Worm (Caenorhabditis elegans): ENCODE measurements around the gene CD4.11.

Gene CD4.11

ce11 chrV:5587042-5587441 lies 2.1 kb downstream of the CD4.11 start:
- TF ChIP-seq lsy-12 (tag; optimal IDR thresholded peaks at IDR 0.05) (no peak), elt-2 (tag; optimal IDR thresholded peaks at IDR 0.05) (no peak), lin-15B (tag; optimal IDR thresholded peaks at IDR 0.05) (no peak), snpc-4 (tag; optimal IDR thresholded peaks at IDR 0.05) (peak; percentile 96), nhr-76 (tag; optimal IDR thresholded peaks at IDR 0.05) (no peak), nhr-12 (tag; optimal IDR thresholded peaks at IDR 0.05) (no peak), egl-5 (tag; optimal IDR thresholded peaks at IDR 0.05) (no peak), nhr-25 (tag; optimal IDR thresholded peaks at IDR 0.05) (peak; percentile 41), eor-1 (tag; optimal IDR thresholded peaks at IDR 0.05) (no peak), tbx-2 (tag; optimal IDR thresholded peaks at IDR 0.05) (no peak), hmg-11 (tag; optimal IDR thresholded peaks at IDR 0.05) (peak; percentile 2)

- no peak for TF ChIP-seq skn-1 (tag; optimal IDR thresholded peaks at IDR 0.05)
- no peak for TF ChIP-seq nhr-76 (tag; optimal IDR thresholded peaks at IDR 0.05)
- TF ChIP-seq unc-62 (GFP tag; optimal IDR thresholded peaks at IDR 0.05) = no peak
Measured at ce11 chrV:5587955-5588354, 3.0 kb downstream of the CD4.11 start.

- TF ChIP-seq nhr-43 (tag; optimal IDR thresholded peaks at IDR 0.05; ENCODE audit: poor library complexity, severe bottlenecking) (peak; percentile 1), nhr-11 (tag; optimal IDR thresholded peaks at IDR 0.05) (no peak)
Measured at ce11 chrV:5591887-5592286, 7.0 kb downstream of the CD4.11 start.

ce11 chrV:5592323-5592722 lies 7.4 kb downstream of the CD4.11 start, which contains the start of gene vps-37:
Gene vps-37 (plus strand): TSS chrV:5592700.
- peak; percentile 79 for TF ChIP-seq nfya-1 (tag; optimal IDR thresholded peaks at IDR 0.05; ENCODE audit: insufficient read depth)
- no peak for TF ChIP-seq fkh-10 (GFP tag; optimal IDR thresholded peaks at IDR 0.05)
- no peak for TF ChIP-seq nhr-237 (tag; optimal IDR thresholded peaks at IDR 0.05)
- TF ChIP-seq nhr-25 (tag; optimal IDR thresholded peaks at IDR 0.05) = peak; percentile 31
- peak; percentile 54 for TF ChIP-seq sea-2 (GFP tag; optimal IDR thresholded peaks at IDR 0.05)
- peak; percentile 79 for TF ChIP-seq snpc-4 (tag; optimal IDR thresholded peaks at IDR 0.05)
- TF ChIP-seq R02D3.7 (tag; optimal IDR thresholded peaks at IDR 0.05) = peak; percentile 6
- peak; percentile 37 for TF ChIP-seq elt-2 (tag; optimal IDR thresholded peaks at IDR 0.05)
- TF ChIP-seq nhr-77 (tag; optimal IDR thresholded peaks at IDR 0.05) = no peak
- TF ChIP-seq nhr-43 (tag; optimal IDR thresholded peaks at IDR 0.05; ENCODE audit: poor library complexity, severe bottlenecking) = peak; percentile 54
- TF ChIP-seq ceh-82 (tag; optimal IDR thresholded peaks at IDR 0.05) = no peak
- peak; percentile 74 for TF ChIP-seq hmg-11 (tag; optimal IDR thresholded peaks at IDR 0.05)
- peak; percentile 78 for TF ChIP-seq lin-15B (tag; optimal IDR thresholded peaks at IDR 0.05)
- peak; percentile 87 for TF ChIP-seq nhr-23 (tag; optimal IDR thresholded peaks at IDR 0.05)
- peak in 1 of 2 experiments; percentile 28 for TF ChIP-seq eor-1 (tag; optimal IDR thresholded peaks at IDR 0.05)
- TF ChIP-seq pha-4 (tag; optimal IDR thresholded peaks at IDR 0.05) = peak; percentile 90
- peak; percentile 13 for TF ChIP-seq pqm-1 (tag; optimal IDR thresholded peaks at IDR 0.05)
- peak; percentile 66 for TF ChIP-seq ceh-28 (tag; optimal IDR thresholded peaks at IDR 0.05)
- no peak for TF ChIP-seq mdl-1 (tag; optimal IDR thresholded peaks at IDR 0.05)
- no peak for TF ChIP-seq tbx-2 (tag; optimal IDR thresholded peaks at IDR 0.05)

ce11 chrV:5593406-5593805 lies 8.5 kb downstream of the CD4.11 start, which contains the start of gene mrpl-48:
Gene mrpl-48 (plus strand): TSS chrV:5593706.
- TF ChIP-seq nhr-67 (tag; optimal IDR thresholded peaks at IDR 0.05) = no peak
- TF ChIP-seq egl-5 (tag; optimal IDR thresholded peaks at IDR 0.05) = no peak
- TF ChIP-seq nhr-237 (tag; optimal IDR thresholded peaks at IDR 0.05) = no peak
- TF ChIP-seq hmg-11 (tag; optimal IDR thresholded peaks at IDR 0.05) = no peak
- TF ChIP-seq ceh-82 (tag; optimal IDR thresholded peaks at IDR 0.05) = no peak
- peak; percentile 28 for TF ChIP-seq ama-1 (optimal IDR thresholded peaks at IDR 0.05)
- no peak for TF ChIP-seq nhr-12 (tag; optimal IDR thresholded peaks at IDR 0.05)

DNA sequence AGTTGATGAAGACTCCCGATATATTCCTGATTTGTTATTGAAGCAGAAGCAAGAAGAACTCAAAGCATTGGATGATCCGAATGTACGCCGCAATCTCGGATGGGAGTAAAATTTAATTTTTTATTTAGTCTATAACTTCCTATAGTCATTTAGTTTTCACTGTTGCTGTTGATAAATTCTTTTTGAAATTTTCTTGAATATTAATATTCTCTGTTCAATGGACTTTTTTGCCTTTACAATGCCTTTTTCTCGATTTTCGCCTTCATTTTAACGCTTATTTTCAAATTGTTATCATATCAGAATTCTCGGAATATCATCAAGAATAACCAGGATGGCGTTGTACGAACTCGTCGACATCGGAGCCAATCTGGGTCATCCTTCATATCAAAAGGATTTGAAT lies 9.4 kb downstream of the CD4.11 start, which contains the start of gene crn-2:
Gene crn-2 (plus strand): TSS at position 301 of the 400 bp plus-strand sequence.
- TF ChIP-seq nhr-28 (tag; optimal IDR thresholded peaks at IDR 0.05) = no peak
- no peak for TF ChIP-seq daf-12 (tag; optimal IDR thresholded peaks at IDR 0.05)
- TF ChIP-seq aly-2 (tag; optimal IDR thresholded peaks at IDR 0.05) = no peak
- no peak for TF ChIP-seq ztf-4 (tag; optimal IDR thresholded peaks at IDR 0.05)
- TF ChIP-seq ceh-82 (tag; optimal IDR thresholded peaks at IDR 0.05) = no peak
- TF ChIP-seq snpc-4 (tag; optimal IDR thresholded peaks at IDR 0.05) = no peak
- TF ChIP-seq ztf-11 (tag; optimal IDR thresholded peaks at IDR 0.05) = no peak
- TF ChIP-seq fos-1 (tag; optimal IDR thresholded peaks at IDR 0.05) = no peak
- no peak for TF ChIP-seq nhr-11 (tag; optimal IDR thresholded peaks at IDR 0.05)
- TF ChIP-seq elt-2 (tag; optimal IDR thresholded peaks at IDR 0.05) = no peak
- TF ChIP-seq pqm-1 (tag; optimal IDR thresholded peaks at IDR 0.05) = no peak
- TF ChIP-seq ama-1 (optimal IDR thresholded peaks at IDR 0.05) = no peak

Measured in whole organism, L3 larva.